Fruit fly (Drosophila melanogaster) whole organism, prepupa: ENCODE data around the gene CG43774.

Experiments used
- Blimp-1 ChIP-seq: fragments of 200-800 bp; sonication (Bioruptor generic); optimal IDR thresholded peaks from 3 replicates; lab custom pipeline; 2017; ENCODE audit warnings: missing biosample characterization, missing genetic modification characterization, mild to moderate bottlenecking, moderate library complexity, missing genetic modification reagents
- CG10631 ChIP-seq: fragments of 200-800 bp; sonication (Bioruptor generic); optimal IDR thresholded peaks from 2 replicates; lab custom pipeline; 2016; ENCODE audit warnings: missing biosample characterization, missing genetic modification characterization
- CG10669 ChIP-seq: fragments of 200-800 bp; sonication (Bioruptor generic); optimal IDR thresholded peaks from 3 replicates; lab custom pipeline; 2018; ENCODE audit warnings: missing biosample characterization, mild to moderate bottlenecking, missing genetic modification characterization, moderate library complexity
- CG11294 ChIP-seq: fragments of 200-800 bp; sonication (Bioruptor generic); IDR thresholded peaks from 2 replicates; pipeline ENCODE4 v1.3.6; 2022; ENCODE audit warnings: missing biosample characterization, missing genetic modification characterization
- CG11762 ChIP-seq: fragments of 200-800 bp; sonication (Bioruptor generic); optimal IDR thresholded peaks from 3 replicates; lab custom pipeline; 2016; ENCODE audit warnings: missing biosample characterization, missing genetic modification characterization; ENCODE audit not compliant: insufficient read depth
- CG11902 ChIP-seq: fragments of 200-800 bp; sonication (Bioruptor generic); optimal IDR thresholded peaks from 3 replicates; lab custom pipeline; 2016; ENCODE audit warnings: missing biosample characterization, missing genetic modification characterization
- CG15336 ChIP-seq: fragments of 200-800 bp; sonication (Bioruptor generic); IDR thresholded peaks from 2 replicates; pipeline ENCODE4 v1.3.6; 2022; ENCODE audit warnings: missing biosample characterization, missing genetic modification characterization
- CG16779 ChIP-seq: fragments of 200-800 bp; sonication (Bioruptor generic); optimal IDR thresholded peaks from 3 replicates; lab custom pipeline; 2017; ENCODE audit warnings: missing biosample characterization, mild to moderate bottlenecking, missing genetic modification characterization
- CG3032 ChIP-seq: fragments of 200-800 bp; optimal IDR thresholded peaks from 2 replicates; lab custom pipeline; 2019; ENCODE audit warnings: missing biosample characterization, mild to moderate bottlenecking, missing genetic modification characterization, moderate library complexity
- CG31627 ChIP-seq: fragments of 200-800 bp; sonication (Bioruptor generic); optimal IDR thresholded peaks from 3 replicates; lab custom pipeline; 2016; ENCODE audit warnings: missing biosample characterization, missing genetic modification characterization
- CG32006 ChIP-seq: fragments of 200-800 bp; sonication (Bioruptor generic); optimal IDR thresholded peaks from 3 replicates; lab custom pipeline; 2017; ENCODE audit warnings: missing biosample characterization, mild to moderate bottlenecking, missing genetic modification characterization
- CG34406 ChIP-seq: fragments of 200-800 bp; sonication (Bioruptor generic); optimal IDR thresholded peaks from 3 replicates; lab custom pipeline; 2016; ENCODE audit warnings: missing biosample characterization, missing genetic modification characterization
- CG3919 ChIP-seq: fragments of 200-800 bp; sonication (Bioruptor generic); optimal IDR thresholded peaks from 3 replicates; lab custom pipeline; 2016; ENCODE audit warnings: missing biosample characterization, missing genetic modification characterization
- CG4318 ChIP-seq: fragments of 200-800 bp; sonication (Bioruptor generic); optimal IDR thresholded peaks from 3 replicates; lab custom pipeline; 2017; ENCODE audit warnings: missing biosample characterization, mild to moderate bottlenecking, missing genetic modification characterization
- CG6792 ChIP-seq: fragments of 200-800 bp; sonication (Bioruptor generic); optimal IDR thresholded peaks from 3 replicates; lab custom pipeline; 2016; ENCODE audit warnings: missing biosample characterization, missing genetic modification characterization
- CG6808 ChIP-seq: fragments of 200-800 bp; sonication (Bioruptor generic); optimal IDR thresholded peaks from 3 replicates; lab custom pipeline; 2017; ENCODE audit warnings: missing biosample characterization, missing genetic modification characterization, mild to moderate bottlenecking, moderate library complexity, missing genetic modification reagents
- CG6854 ChIP-seq: fragments of 200-800 bp; sonication (Bioruptor generic); optimal IDR thresholded peaks from 2 replicates; lab custom pipeline; 2017; ENCODE audit warnings: missing biosample characterization, mild to moderate bottlenecking, missing genetic modification characterization
- CG7368 ChIP-seq: fragments of 200-800 bp; sonication (Bioruptor generic); optimal IDR thresholded peaks from 3 replicates; lab custom pipeline; 2016; ENCODE audit warnings: missing biosample characterization, missing genetic modification characterization
- CG8119 ChIP-seq: fragments of 200-800 bp; sonication (Bioruptor generic); IDR thresholded peaks from 3 replicates; pipeline ENCODE4 v1.3.6; 2022; ENCODE audit warnings: missing biosample characterization, missing genetic modification characterization
- CG8319 ChIP-seq: fragments of 200-800 bp; sonication (Bioruptor generic); optimal IDR thresholded peaks from 3 replicates; lab custom pipeline; 2016; ENCODE audit warnings: missing biosample characterization, missing genetic modification characterization
- CG8632 ChIP-seq: fragments of 200-800 bp; sonication (Bioruptor generic); optimal IDR thresholded peaks from 3 replicates; lab custom pipeline; 2016; ENCODE audit warnings: missing biosample characterization, missing genetic modification characterization
- CG9139 ChIP-seq: fragments of 200-800 bp; sonication (Bioruptor generic); optimal IDR thresholded peaks from 3 replicates; lab custom pipeline; 2017; ENCODE audit warnings: missing biosample characterization, mild to moderate bottlenecking, missing genetic modification characterization
- Eip78C ChIP-seq: fragments of 200-800 bp; sonication (Bioruptor generic); peaks from one replicate; lab custom pipeline; 2016; ENCODE audit warnings: missing biosample characterization, missing genetic modification characterization
- Eip93F ChIP-seq: fragments of 200-800 bp; sonication (Bioruptor generic); optimal IDR thresholded peaks from 2 replicates; lab custom pipeline; 2016; ENCODE audit warnings: missing biosample characterization, mild to moderate bottlenecking, missing genetic modification characterization
- Ets21C ChIP-seq: fragments of 200-800 bp; sonication (Bioruptor generic); optimal IDR thresholded peaks from 3 replicates; lab custom pipeline; 2016; ENCODE audit warnings: missing biosample characterization, missing genetic modification characterization
- Ets96B ChIP-seq: fragments of 200-800 bp; optimal IDR thresholded peaks from 2 replicates; lab custom pipeline; 2019; ENCODE audit warnings: missing biosample characterization, mild to moderate bottlenecking, missing genetic modification characterization, moderate library complexity
- Gug ChIP-seq: fragments of 200-800 bp; sonication (Bioruptor generic); IDR thresholded peaks from 2 replicates; pipeline ENCODE4 v1.3.6; 2022; ENCODE audit warnings: missing biosample characterization, missing genetic modification characterization
- Hr39 ChIP-seq: fragments of 200-800 bp; sonication (Bioruptor generic); optimal IDR thresholded peaks from 2 replicates; lab custom pipeline; 2016; ENCODE audit warnings: missing biosample characterization, missing genetic modification characterization
- Hr4 ChIP-seq: fragments of 200-800 bp; sonication (Bioruptor generic); optimal IDR thresholded peaks from 3 replicates; lab custom pipeline; 2016; ENCODE audit warnings: missing biosample characterization, missing genetic modification characterization
- Met ChIP-seq: fragments of 200-800 bp; sonication (Bioruptor generic); optimal IDR thresholded peaks from 3 replicates; lab custom pipeline; 2016; ENCODE audit warnings: missing biosample characterization, missing genetic modification characterization
- OdsH ChIP-seq: fragments of 200-800 bp; sonication (Bioruptor generic); optimal IDR thresholded peaks from 3 replicates; lab custom pipeline; 2016; ENCODE audit warnings: missing biosample characterization, missing genetic modification characterization
- Smox ChIP-seq: fragments of 200-800 bp; sonication (Bioruptor generic); optimal IDR thresholded peaks from 3 replicates; lab custom pipeline; 2016; ENCODE audit warnings: missing biosample characterization, missing genetic modification characterization
- Sox102F ChIP-seq: fragments of 200-800 bp; sonication (Bioruptor generic); optimal IDR thresholded peaks from 2 replicates; lab custom pipeline; 2016; ENCODE audit warnings: missing biosample characterization, mild to moderate bottlenecking, missing genetic modification characterization
- Sox14 ChIP-seq: fragments of 200-800 bp; sonication (Bioruptor generic); optimal IDR thresholded peaks from 3 replicates; lab custom pipeline; 2016; ENCODE audit warnings: missing biosample characterization, missing genetic modification characterization
- Sox15 ChIP-seq: fragments of 200-800 bp; sonication (Bioruptor generic); optimal IDR thresholded peaks from 3 replicates; lab custom pipeline; 2016; ENCODE audit warnings: missing biosample characterization, missing genetic modification characterization
- cyc ChIP-seq: fragments of 200-800 bp; sonication (Bioruptor generic); optimal IDR thresholded peaks from 3 replicates; lab custom pipeline; 2016; ENCODE audit warnings: missing biosample characterization, missing genetic modification characterization
- dac ChIP-seq: fragments of 200-800 bp; sonication (Bioruptor generic); optimal IDR thresholded peaks from 2 replicates; lab custom pipeline; 2017; ENCODE audit warnings: missing biosample characterization, mild to moderate bottlenecking, missing genetic modification characterization
- dsx ChIP-seq: fragments of 200-800 bp; optimal IDR thresholded peaks from 3 replicates; lab custom pipeline; 2019; ENCODE audit warnings: missing biosample characterization, mild to moderate bottlenecking, missing genetic modification characterization, moderate library complexity; ENCODE audit not compliant: poor library complexity, severe bottlenecking
- eg ChIP-seq: fragments of 200-800 bp; sonication (Bioruptor generic); IDR thresholded peaks from 3 replicates; pipeline ENCODE4 v1.3.6; 2022; ENCODE audit warnings: missing biosample characterization, missing genetic modification characterization
- esn ChIP-seq: fragments of 200-800 bp; sonication (Bioruptor generic); optimal IDR thresholded peaks from 2 replicates; lab custom pipeline; 2016; ENCODE audit warnings: missing biosample characterization, mild to moderate bottlenecking, missing genetic modification characterization, moderate library complexity
- fd59A ChIP-seq: fragments of 200-800 bp; sonication (Bioruptor generic); optimal IDR thresholded peaks from 2 replicates; lab custom pipeline; 2017; ENCODE audit warnings: missing biosample characterization, mild to moderate bottlenecking, missing genetic modification characterization, missing genetic modification reagents
- fd85E ChIP-seq: fragments of 200-800 bp; sonication (Bioruptor generic); optimal IDR thresholded peaks from 3 replicates; lab custom pipeline; 2016; ENCODE audit warnings: missing biosample characterization, missing genetic modification characterization
- fkh ChIP-seq: fragments of 200-800 bp; sonication (Bioruptor generic); optimal IDR thresholded peaks from 3 replicates; lab custom pipeline; 2017; ENCODE audit warnings: missing biosample characterization, mild to moderate bottlenecking, missing genetic modification characterization, moderate library complexity
- lz ChIP-seq: fragments of 200-800 bp; sonication (Bioruptor generic); optimal IDR thresholded peaks from 3 replicates; lab custom pipeline; 2016; ENCODE audit warnings: missing biosample characterization, missing genetic modification characterization
- pdm3 ChIP-seq: fragments of 200-800 bp; sonication (Bioruptor generic); optimal IDR thresholded peaks from 3 replicates; lab custom pipeline; 2016; ENCODE audit warnings: missing biosample characterization, missing genetic modification characterization
- salr ChIP-seq, 2 experiments: fragments of 200-800 bp; sonication (Bioruptor generic); optimal IDR thresholded peaks; 3 replicates each; lab custom pipeline; 2016 to 2018; ENCODE audit warnings: missing biosample characterization in 2 of 2, missing genetic modification characterization in 2 of 2, mild to moderate bottlenecking in 1 of 2
- spab ChIP-seq: fragments of 200-800 bp; sonication (Bioruptor generic); optimal IDR thresholded peaks from 2 replicates; lab custom pipeline; 2017; ENCODE audit warnings: missing biosample characterization, mild to moderate bottlenecking, missing genetic modification characterization, missing genetic modification reagents
- ss ChIP-seq, 2 experiments: fragments of 200-800 bp; sonication (Bioruptor generic); optimal IDR thresholded peaks; 2 replicates in 1 of 2; 3 replicates in 1 of 2; lab custom pipeline; 2017 to 2018; ENCODE audit warnings: mild to moderate bottlenecking in 2 of 2, missing biosample characterization in 2 of 2, missing genetic modification characterization in 2 of 2, moderate library complexity in 1 of 2
- topi ChIP-seq: fragments of 200-800 bp; sonication (Bioruptor generic); optimal IDR thresholded peaks from 3 replicates; lab custom pipeline; 2016; ENCODE audit warnings: missing biosample characterization, missing genetic modification characterization
- vri ChIP-seq: fragments of 200-800 bp; sonication (Bioruptor generic); optimal IDR thresholded peaks from 3 replicates; lab custom pipeline; 2016; ENCODE audit warnings: missing biosample characterization, mild to moderate bottlenecking, missing genetic modification characterization

CG43774 gene

DNA sequence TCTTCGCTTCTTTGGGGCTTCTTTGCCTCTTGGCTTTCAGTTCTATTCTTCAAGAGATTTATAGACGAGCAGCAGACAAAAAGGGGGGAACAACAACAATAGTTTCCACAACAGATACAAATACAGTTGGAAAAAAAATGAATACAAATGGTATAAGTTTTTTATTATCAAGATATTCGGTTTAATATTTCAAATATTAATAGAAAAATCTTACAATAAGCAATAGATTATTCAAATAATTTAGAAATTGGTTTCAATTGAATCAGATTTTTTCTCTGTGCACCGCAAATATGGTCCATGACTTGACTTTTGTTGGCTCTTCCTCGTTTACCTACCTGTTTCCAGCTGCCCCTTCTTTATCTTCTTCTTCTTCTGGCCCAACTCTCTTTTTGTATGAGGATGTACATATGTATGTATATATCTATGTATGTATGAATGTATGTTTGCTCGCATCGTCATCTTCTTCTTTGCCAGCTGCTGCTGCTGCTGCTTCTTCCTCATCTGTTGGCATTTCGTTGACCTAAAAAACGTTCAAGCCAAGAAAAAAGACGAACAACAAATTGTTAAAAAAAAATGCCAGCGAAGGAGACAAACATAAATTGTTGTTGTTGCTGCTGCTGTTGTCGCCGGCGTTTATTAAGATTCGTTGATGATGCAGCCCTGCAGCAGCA is 45.1 kb downstream of the CG43774 start:
- TF ChIP-seq spab (GFP tag; lab: Kevin White, UChicago) (peak; percentile 57), CG8119 (GFP tag; lab: Robert Waterston, UW) (peak; percentile 86), CG11762 (GFP tag; lab: Kevin White, UChicago) (peak; percentile 36), ss (GFP tag; optimal IDR thresholded peaks at IDR 0.05; lab: Kevin White, UChicago) (peak; percentile 31 to 38), Eip93F (GFP tag; lab: Kevin White, UChicago) (no peak), CG34406 (GFP tag; lab: Kevin White, UChicago) (peak; percentile 63), CG11902 (peak; percentile 10), CG9139 (GFP tag; lab: Kevin White, UChicago) (peak; percentile 36), CG6792 (GFP tag; lab: Kevin White, UChicago) (peak; percentile 68), eg (GFP tag; lab: Robert Waterston, UW) (peak; percentile 51; the same call in 2 of the 3 replicates), vri (GFP tag; lab: Kevin White, UChicago) (peak; percentile 15), CG7368 (GFP tag; lab: Kevin White, UChicago) (peak; percentile 45), CG6808 (peak; percentile 66), CG8632 (peak; percentile 71), Hr39 (no peak), CG10669 (GFP tag; lab: Kevin White, UChicago) (peak; percentile 52), Ets21C (GFP tag; lab: Kevin White, UChicago) (no peak), dac (GFP tag; lab: Kevin White, UChicago) (no peak), pdm3 (GFP tag; lab: Kevin White, UChicago) (peak; percentile 65), CG4318 (GFP tag; lab: Kevin White, UChicago) (peak; percentile 40), CG6854 (GFP tag; lab: Kevin White, UChicago) (no peak), Eip78C (peak; percentile 93), CG15336 (GFP tag; lab: Robert Waterston, UW) (peak; percentile 85), CG10631 (GFP tag; lab: Kevin White, UChicago) (peak; percentile 85), fd85E (GFP tag; lab: Kevin White, UChicago) (no peak), esn (GFP tag; lab: Kevin White, UChicago) (peak; percentile 66), CG16779 (peak; percentile 18), OdsH (peak; percentile 81), Ets96B (peak; percentile 71), salr (GFP tag; optimal IDR thresholded peaks at IDR 0.05; lab: Kevin White, UChicago) (peak in 1 of 2 experiments; percentile 61), fkh (GFP tag; lab: Kevin White, UChicago) (peak; percentile 70), CG3032 (tag; lab: Kevin White, UChicago) (peak; percentile 67), Sox102F (peak; percentile 10), dsx (peak; percentile 68), Hr4 (peak; percentile 43), Smox (GFP tag; lab: Kevin White, UChicago) (peak; percentile 58), CG3919 (peak; percentile 64), CG32006 (GFP tag; lab: Kevin White, UChicago) (peak; percentile 73), CG8319 (GFP tag; lab: Kevin White, UChicago) (peak; percentile 49), fd59A (GFP tag; lab: Kevin White, UChicago) (peak; percentile 66), Blimp-1 (GFP tag; lab: Kevin White, UChicago) (no peak), Sox14 (GFP tag; lab: Kevin White, UChicago) (peak; percentile 14), lz (GFP tag; lab: Kevin White, UChicago) (peak; percentile 16), CG31627 (GFP tag; lab: Kevin White, UChicago) (no peak), Gug (GFP tag; lab: Robert Waterston, UW) (peak; percentile 51), Sox15 (GFP tag; lab: Kevin White, UChicago) (no peak), topi (GFP tag; lab: Kevin White, UChicago) (peak; percentile 15), cyc (GFP tag; lab: Kevin White, UChicago) (no peak), Met (GFP tag; lab: Kevin White, UChicago) (peak; percentile 32), CG11294 (GFP tag; lab: Robert Waterston, UW) (no peak)
